Worm (Caenorhabditis elegans): ENCODE measurements around the gene Y5H2A.1.

DNA sequence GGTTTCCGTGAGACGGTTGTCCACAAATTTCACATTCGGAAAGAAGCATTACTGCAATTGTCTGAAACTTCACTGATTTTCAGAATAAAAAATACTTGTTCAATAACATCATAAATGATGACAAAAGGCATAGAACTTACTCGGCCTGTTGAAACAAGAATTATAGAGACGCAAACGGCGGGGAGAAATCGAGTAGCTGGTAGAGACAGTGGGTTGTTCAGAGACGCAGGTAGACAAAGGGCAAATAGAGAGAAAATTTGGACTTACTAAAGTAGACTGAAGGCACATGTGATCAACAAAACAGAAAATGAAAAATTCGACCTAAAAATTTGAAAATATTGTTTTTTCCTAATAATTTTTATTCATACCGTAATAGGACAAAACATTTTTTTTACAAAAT lies 11.9 kb downstream of the Y5H2A.1 start, which contains the start of gene nhr-182:
- no peak for TF ChIP-seq unc-39 (tag; optimal IDR thresholded peaks at IDR 0.05)
- TF ChIP-seq lin-11 (tag; optimal IDR thresholded peaks at IDR 0.05): no peak
- no peak for TF ChIP-seq ztf-1 (GFP tag; conservative IDR thresholded peaks at IDR 0.05)
- no peak for TF ChIP-seq blmp-1 (tag; optimal IDR thresholded peaks at IDR 0.05; ENCODE audit: insufficient read depth)
- no peak for TF ChIP-seq nhr-237 (tag; optimal IDR thresholded peaks at IDR 0.05)

Measured in whole organism, L2 larva.